Worm (Caenorhabditis elegans) whole organism, L4 larva: ENCODE data around the gene aagr-2.

Source experiments
- R02D3.7 ChIP-seq: fragments of 150-350 bp; sonication (generic microtip); optimal IDR thresholded peaks from 3 replicates; lab custom pipeline; 2014; ENCODE audit warnings: missing biosample characterization, missing genetic modification characterization
- T20F7.1 ChIP-seq: fragments of 200-800 bp; sonication (Bioruptor generic); optimal IDR thresholded peaks from 2 replicates; lab custom pipeline; 2018; ENCODE audit warnings: mild to moderate bottlenecking, missing genetic modification characterization, missing compliant biosample characterization
- Y5F2A.4 ChIP-seq: fragments of 200-800 bp; sonication (Bioruptor generic); optimal IDR thresholded peaks from 2 replicates; lab custom pipeline; 2018; ENCODE audit warnings: mild to moderate bottlenecking, missing genetic modification characterization, missing compliant biosample characterization
- aha-1 ChIP-seq: fragments of 150-350 bp; peaks from one replicate; lab custom pipeline; 2014; ENCODE audit warnings: missing biosample characterization, missing genetic modification characterization
- arid-1 ChIP-seq: fragments of 200-800 bp; sonication (Bioruptor generic); conservative IDR thresholded peaks from 2 replicates; pipeline ENCODE4 v1.3.6; 2022; ENCODE audit warnings: missing genetic modification reagents, missing genetic modification characterization, missing compliant biosample characterization
- ceh-32 ChIP-seq: sonication (generic microtip); optimal IDR thresholded peaks from 2 replicates; lab custom pipeline; 2016; ENCODE audit warnings: mild to moderate bottlenecking, missing genetic modification characterization, missing compliant biosample characterization; ENCODE audit not compliant: poor library complexity
- cey-2 ChIP-seq: sonication (generic microtip); optimal IDR thresholded peaks from 3 replicates; lab custom pipeline; 2017; ENCODE audit warnings: missing genetic modification characterization, mild to moderate bottlenecking, missing compliant biosample characterization, antibody characterized with exemption, borderline replicate concordance; ENCODE audit not compliant: insufficient read depth
- ctbp-1 ChIP-seq: fragments of 200-800 bp; sonication (Bioruptor generic); IDR thresholded peaks from 2 replicates; pipeline ENCODE4 v1.3.6; 2022; ENCODE audit warnings: missing genetic modification reagents, missing genetic modification characterization, missing compliant biosample characterization
- daf-16 ChIP-seq, 3 experiments: sonication (generic microtip); optimal IDR thresholded peaks; 2 replicates each; lab custom pipeline; 2016 to 2017; ENCODE audit warnings: missing genetic modification characterization in 3 of 3, missing genetic modification reagents in 3 of 3, mild to moderate bottlenecking in 2 of 3, missing compliant biosample characterization in 2 of 3, missing biosample characterization in 1 of 3, moderate library complexity in 1 of 3
- daf-19 ChIP-seq: fragments of 200-800 bp; sonication (Bioruptor generic); conservative IDR thresholded peaks from 2 replicates; pipeline ENCODE4 v1.3.6; 2022; ENCODE audit warnings: missing genetic modification characterization, missing compliant biosample characterization
- dmd-9 ChIP-seq: fragments of 200-800 bp; sonication (Bioruptor generic); IDR thresholded peaks from 2 replicates; pipeline ENCODE4 v1.3.6; 2022; ENCODE audit warnings: missing genetic modification reagents, missing genetic modification characterization, missing compliant biosample characterization
- egl-27 ChIP-seq: sonication (generic microtip); optimal IDR thresholded peaks from 3 replicates; lab custom pipeline; 2017; ENCODE audit warnings: missing biosample characterization, missing genetic modification reagents, missing genetic modification characterization
- hlh-11 ChIP-seq: fragments of 200-800 bp; sonication (Bioruptor generic); optimal IDR thresholded peaks from 2 replicates; lab custom pipeline; 2018; ENCODE audit warnings: mild to moderate bottlenecking, missing genetic modification characterization, missing compliant biosample characterization
- hlh-30 ChIP-seq: sonication (generic microtip); optimal IDR thresholded peaks from 2 replicates; lab custom pipeline; 2017; ENCODE audit warnings: antibody characterized with exemption, mild to moderate bottlenecking, missing genetic modification characterization, missing compliant biosample characterization; ENCODE audit not compliant: insufficient read depth
- lim-7 ChIP-seq: fragments of 200-800 bp; sonication (Bioruptor generic); IDR thresholded peaks from 2 replicates; pipeline ENCODE4 v1.3.6; 2022; ENCODE audit warnings: missing genetic modification characterization, missing compliant biosample characterization
- lin-1 ChIP-seq: fragments of 200-800 bp; sonication (Bioruptor generic); IDR thresholded peaks from 2 replicates; pipeline ENCODE4 v1.3.6; 2022; ENCODE audit warnings: missing genetic modification reagents, missing genetic modification characterization, missing compliant biosample characterization
- lin-15B ChIP-seq: fragments of 150-350 bp; sonication (generic microtip); optimal IDR thresholded peaks from 3 replicates; lab custom pipeline; 2014; ENCODE audit warnings: missing biosample characterization, missing genetic modification characterization
- lin-29 ChIP-seq: fragments of 200-800 bp; sonication (Bioruptor generic); IDR thresholded peaks from 2 replicates; pipeline ENCODE4 v1.3.6; 2022; ENCODE audit warnings: missing genetic modification reagents, missing genetic modification characterization, missing compliant biosample characterization
- lin-39 ChIP-seq: fragments of 150-350 bp; optimal IDR thresholded peaks from 2 replicates; lab custom pipeline; 2014; ENCODE audit warnings: missing biosample characterization, missing genetic modification reagents, missing genetic modification characterization
- lsy-2 ChIP-seq, 2 experiments: fragments of 150-350 bp in 1 of 2; sonication (generic microtip) in 1 of 2; optimal IDR thresholded peaks; 2 replicates each; lab custom pipeline; 2014 to 2017; ENCODE audit warnings: missing biosample characterization in 2 of 2, missing genetic modification characterization in 2 of 2
- mdl-1 ChIP-seq, 2 experiments: fragments of 150-350 bp in 1 of 2; sonication (generic microtip) in 1 of 2; optimal IDR thresholded peaks; 2 replicates each; lab custom pipeline; 2014 to 2017; ENCODE audit warnings: missing biosample characterization in 2 of 2, missing genetic modification characterization in 2 of 2
- mes-2 ChIP-seq: sonication (generic microtip); optimal IDR thresholded peaks from 2 replicates; lab custom pipeline; 2016; ENCODE audit warnings: missing genotype, mild to moderate bottlenecking, missing genetic modification characterization, missing compliant biosample characterization; ENCODE audit not compliant: poor library complexity, severe bottlenecking
- mxl-2 ChIP-seq: fragments of 200-800 bp; sonication (Bioruptor generic); conservative IDR thresholded peaks from 2 replicates; pipeline ENCODE4 v1.3.6; 2022; ENCODE audit warnings: missing genetic modification reagents, missing genetic modification characterization, missing compliant biosample characterization
- mxl-3 ChIP-seq: fragments of 200-800 bp; sonication (Bioruptor generic); optimal IDR thresholded peaks from 2 replicates; lab custom pipeline; 2018; ENCODE audit warnings: mild to moderate bottlenecking, missing genetic modification characterization, missing compliant biosample characterization
- nhr-102 ChIP-seq: sonication (generic microtip); optimal IDR thresholded peaks from 2 replicates; lab custom pipeline; 2016; ENCODE audit warnings: mild to moderate bottlenecking, missing genetic modification characterization, moderate library complexity, missing compliant biosample characterization
- nhr-11 ChIP-seq: fragments of 150-350 bp; optimal IDR thresholded peaks from 2 replicates; lab custom pipeline; 2014; ENCODE audit warnings: missing biosample characterization, missing genetic modification characterization
- nhr-237 ChIP-seq: sonication (generic microtip); optimal IDR thresholded peaks from 2 replicates; lab custom pipeline; 2017; ENCODE audit warnings: missing biosample characterization, missing genetic modification characterization
- nhr-28 ChIP-seq: fragments of 150-350 bp; optimal IDR thresholded peaks from 2 replicates; lab custom pipeline; 2014; ENCODE audit warnings: missing biosample characterization, missing genetic modification characterization
- nhr-42 ChIP-seq: fragments of 200-800 bp; sonication (Bioruptor generic); IDR thresholded peaks from 2 replicates; pipeline ENCODE4 v1.3.6; 2022; ENCODE audit warnings: missing genetic modification characterization, missing compliant biosample characterization
- nhr-48 ChIP-seq: sonication (generic microtip); optimal IDR thresholded peaks from 2 replicates; lab custom pipeline; 2016; ENCODE audit warnings: mild to moderate bottlenecking, missing genetic modification characterization, missing compliant biosample characterization
- nhr-6 ChIP-seq: fragments of 150-350 bp; optimal IDR thresholded peaks from 2 replicates; lab custom pipeline; 2014; ENCODE audit warnings: missing biosample characterization, missing genetic modification characterization
- nhr-76 ChIP-seq: fragments of 150-350 bp; optimal IDR thresholded peaks from 2 replicates; lab custom pipeline; 2014; ENCODE audit warnings: missing biosample characterization, missing genetic modification characterization
- nhr-77 ChIP-seq: fragments of 150-350 bp; optimal IDR thresholded peaks from 2 replicates; lab custom pipeline; 2014; ENCODE audit warnings: missing biosample characterization, missing genetic modification characterization
- php-3 ChIP-seq: fragments of 200-800 bp; sonication (Bioruptor generic); IDR thresholded peaks from 2 replicates; pipeline ENCODE4 v1.3.6; 2022; ENCODE audit warnings: missing genetic modification reagents, missing genetic modification characterization, missing compliant biosample characterization
- saeg-2 ChIP-seq: fragments of 200-800 bp; sonication (Bioruptor generic); IDR thresholded peaks from 2 replicates; pipeline ENCODE4 v1.3.6; 2022; ENCODE audit warnings: missing genetic modification reagents, missing genetic modification characterization, missing compliant biosample characterization
- set-16 ChIP-seq: fragments of 200-800 bp; sonication (Bioruptor generic); IDR thresholded peaks from 2 replicates; pipeline ENCODE4 v1.3.6; 2022; ENCODE audit warnings: missing genetic modification reagents, missing genetic modification characterization, missing compliant biosample characterization
- skn-1 ChIP-seq: fragments of 150-350 bp; optimal IDR thresholded peaks from 2 replicates; lab custom pipeline; 2014; ENCODE audit warnings: missing biosample characterization, missing genetic modification characterization
- snpc-4 ChIP-seq: fragments of 150-350 bp; optimal IDR thresholded peaks from 2 replicates; lab custom pipeline; 2014; ENCODE audit warnings: missing biosample characterization, missing genetic modification characterization
- spr-1 ChIP-seq: sonication (generic microtip); optimal IDR thresholded peaks from 2 replicates; lab custom pipeline; 2016; ENCODE audit warnings: mild to moderate bottlenecking, missing genetic modification characterization, missing compliant biosample characterization
- spr-3 ChIP-seq: fragments of 200-800 bp; sonication (Bioruptor generic); optimal IDR thresholded peaks from 2 replicates; lab custom pipeline; 2018; ENCODE audit warnings: mild to moderate bottlenecking, missing genetic modification characterization, missing compliant biosample characterization
- tag-97 ChIP-seq: fragments of 200-800 bp; sonication (Bioruptor generic); IDR thresholded peaks from 2 replicates; pipeline ENCODE4 v1.3.6; 2022; ENCODE audit warnings: missing genetic modification characterization, missing compliant biosample characterization
- unc-130 ChIP-seq: sonication (generic microtip); optimal IDR thresholded peaks from 2 replicates; lab custom pipeline; 2016; ENCODE audit warnings: missing genetic modification reagents, missing genetic modification characterization, missing compliant biosample characterization
- zfp-2 ChIP-seq: sonication (generic microtip); optimal IDR thresholded peaks from 2 replicates; lab custom pipeline; 2016; ENCODE audit warnings: mild to moderate bottlenecking, missing genetic modification characterization, missing compliant biosample characterization
- zip-2 ChIP-seq: fragments of 150-350 bp; optimal IDR thresholded peaks from 2 replicates; lab custom pipeline; 2014; ENCODE audit warnings: missing biosample characterization, missing genetic modification characterization
- ztf-7 ChIP-seq: fragments of 150-350 bp; optimal IDR thresholded peaks from 2 replicates; lab custom pipeline; 2014; ENCODE audit warnings: missing biosample characterization, missing genetic modification characterization

Gene aagr-2

ce11 chrII:4879629-4880028, 45.4 kb downstream of the aagr-2 start, which contains the start of gene gst-6:
Gene gst-6 (plus strand): TSS chrII:4879891.
- TF ChIP-seq spr-3 (GFP tag; lab: Kevin White, UChicago) = no peak
- TF ChIP-seq nhr-28 (tag; lab: Kevin White, UChicago) = peak; percentile 41
- no peak for TF ChIP-seq php-3
- TF ChIP-seq ztf-7 (tag; lab: Kevin White, UChicago) = no peak
- no peak for TF ChIP-seq nhr-11
- TF ChIP-seq zfp-2 (tag; lab: Kevin White, UChicago) = no peak
- no peak for TF ChIP-seq daf-16 (GFP tag; optimal IDR thresholded peaks at IDR 0.05; lab: Kevin White, UChicago)
- peak; percentile 34 for TF ChIP-seq daf-16 (tag; optimal IDR thresholded peaks at IDR 0.05; lab: Kevin White, UChicago)
- no peak for TF ChIP-seq lin-15B (tag; lab: Kevin White, UChicago)
- no peak for TF ChIP-seq saeg-2
- TF ChIP-seq nhr-237 (tag; lab: Kevin White, UChicago) = no peak
- no peak for TF ChIP-seq tag-97 (GFP tag; lab: Robert Waterston, UW)

ce11 chrII:4876091-4876490, 49.0 kb downstream of the aagr-2 start, which contains the start of gene F11G11.13:
Gene F11G11.13 (minus strand): TSS chrII:4876179.
- TF ChIP-seq mxl-2 (GFP tag; lab: Robert Waterston, UW) (no peak), lin-1 (no peak), dmd-9 (GFP tag; lab: Robert Waterston, UW) (no peak), lin-39 (tag; lab: Kevin White, UChicago) (no peak), nhr-42 (GFP tag; lab: Robert Waterston, UW) (no peak), arid-1 (GFP tag; lab: Robert Waterston, UW) (no peak), set-16 (GFP tag; lab: Robert Waterston, UW) (no peak), T20F7.1 (GFP tag; lab: Kevin White, UChicago) (no peak), nhr-102 (no peak), ceh-32 (tag; lab: Kevin White, UChicago) (no peak), lin-29 (GFP tag; lab: Robert Waterston, UW) (no peak), zip-2 (tag; lab: Kevin White, UChicago) (no peak), nhr-76 (tag; lab: Kevin White, UChicago) (no peak), mes-2 (no peak)

- TF ChIP-seq nhr-28 (tag; lab: Kevin White, UChicago) (peak; percentile 33), set-16 (GFP tag; lab: Robert Waterston, UW) (no peak), lsy-2 (tag; optimal IDR thresholded peaks at IDR 0.05; lab: Kevin White, UChicago) (no peak), hlh-11 (tag; lab: Kevin White, UChicago) (peak; percentile 45), arid-1 (GFP tag; lab: Robert Waterston, UW) (no peak), mdl-1 (tag; optimal IDR thresholded peaks at IDR 0.05; lab: Kevin White, UChicago) (peak in 1 of 2 experiments; percentile 31), R02D3.7 (no peak), ctbp-1 (no peak), nhr-48 (tag; lab: Kevin White, UChicago) (peak; percentile 68), mxl-3 (GFP tag; lab: Kevin White, UChicago) (peak; percentile 81), skn-1 (tag; lab: Kevin White, UChicago) (no peak), hlh-30 (tag; lab: Kevin White, UChicago) (peak; percentile 66), aha-1 (tag; lab: Kevin White, UChicago) (peak; percentile 96)
These were observed 50.6 kb downstream of the aagr-2 start, which contains the start of gene F11G11.15 for ce11 chrII:4874335-4874861. Gene F11G11.15 (plus strand): TSS chrII:4874845.

DNA sequence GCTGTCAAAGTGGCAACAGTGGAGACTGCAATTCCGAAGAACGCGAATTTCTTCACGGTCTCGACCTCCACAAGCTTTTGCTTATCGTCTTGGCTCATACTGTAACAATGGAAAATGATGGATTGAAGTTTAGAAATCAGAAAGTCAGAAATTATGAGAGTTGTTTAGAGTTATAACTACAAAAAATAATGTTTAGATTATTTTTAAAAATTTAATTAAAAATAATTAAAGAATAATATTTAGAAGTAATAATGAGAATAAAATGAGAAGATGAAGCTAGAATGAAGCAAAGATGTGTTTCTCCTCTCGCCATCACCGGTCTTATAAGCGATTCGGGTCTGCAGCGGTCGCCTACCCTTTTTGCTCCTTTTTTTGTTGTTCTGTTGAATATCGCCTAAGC, 52.0 kb downstream of the aagr-2 start, which contains the start of gene col-73:
TSS of gene col-73 (minus strand) at position 101 of the 400 bp plus-strand sequence.
- TF ChIP-seq daf-19 (no peak), hlh-11 (tag; lab: Kevin White, UChicago) (no peak), nhr-77 (tag; lab: Kevin White, UChicago) (no peak), egl-27 (tag; lab: Kevin White, UChicago) (no peak), snpc-4 (tag; lab: Kevin White, UChicago) (no peak), lin-1 (no peak), nhr-6 (tag; lab: Kevin White, UChicago) (no peak), Y5F2A.4 (GFP tag; lab: Kevin White, UChicago) (no peak), nhr-102 (no peak), unc-130 (GFP tag; lab: Kevin White, UChicago) (no peak), spr-1 (no peak), lin-15B (tag; lab: Kevin White, UChicago) (no peak), lim-7 (no peak), cey-2 (tag; lab: Kevin White, UChicago) (no peak), nhr-48 (tag; lab: Kevin White, UChicago) (no peak)
- TF ChIP-seq, all 104 proteins: peak for 0
